Worm (Caenorhabditis elegans) whole organism, L1 larva: ENCODE results near the gene C24G6.8.

Source experiments
- C16A3.4 ChIP-seq: fragments of 150-350 bp; optimal IDR thresholded peaks from 2 replicates; lab custom pipeline; 2014; ENCODE audit warnings: missing biosample characterization, missing genetic modification characterization
- C34B4.2 ChIP-seq: sonication (generic microtip); optimal IDR thresholded peaks from 2 replicates; lab custom pipeline; 2017; ENCODE audit warnings: mild to moderate bottlenecking, missing genetic modification characterization, missing compliant biosample characterization
- alr-1 ChIP-seq: fragments of 200-800 bp; sonication (Bioruptor generic); optimal IDR thresholded peaks from 2 replicates; lab custom pipeline; 2018; ENCODE audit warnings: borderline replicate concordance, mild to moderate bottlenecking, missing genetic modification characterization, missing compliant biosample characterization
- ama-1 ChIP-seq: fragments of 150-350 bp; optimal IDR thresholded peaks from 2 replicates; lab custom pipeline; 2014
- ceh-8 ChIP-seq: fragments of 200-800 bp; sonication (Bioruptor generic); optimal IDR thresholded peaks from 2 replicates; lab custom pipeline; 2018; ENCODE audit warnings: mild to moderate bottlenecking, missing genetic modification characterization, moderate library complexity, missing compliant biosample characterization
- ceh-82 ChIP-seq, 3 experiments: fragments of 150-350 bp in 1 of 3; sonication (generic microtip) in 2 of 3; optimal IDR thresholded peaks; 2 replicates each; lab custom pipeline; 2014 to 2017; ENCODE audit warnings: missing biosample characterization in 3 of 3, missing genetic modification characterization in 3 of 3
- ceh-88 ChIP-seq: fragments of 200-800 bp; sonication (Bioruptor generic); IDR thresholded peaks from 2 replicates; pipeline ENCODE4 v1.3.6; 2022; ENCODE audit warnings: missing genetic modification characterization, missing compliant biosample characterization
- ceh-90 ChIP-seq: sonication (generic microtip); optimal IDR thresholded peaks from 2 replicates; lab custom pipeline; 2016; ENCODE audit warnings: missing genetic modification characterization, missing compliant biosample characterization
- dpl-1 ChIP-seq, 3 experiments: fragments of 150-350 bp in 2 of 3; sonication (generic microtip) in 1 of 3; optimal IDR thresholded peaks; 2 replicates each; lab custom pipeline; 2014 to 2017; ENCODE audit warnings: missing biosample characterization in 3 of 3, missing genetic modification characterization in 3 of 3, missing genetic modification reagents in 3 of 3
- dsc-1 ChIP-seq: sonication (generic microtip); optimal IDR thresholded peaks from 2 replicates; lab custom pipeline; 2016; ENCODE audit warnings: mild to moderate bottlenecking, missing genetic modification characterization, missing compliant biosample characterization
- efl-1 ChIP-seq, 4 experiments: fragments of 150-350 bp; optimal IDR thresholded peaks in 3 of 4; peaks in 1 of 4; 1 replicate in 1 of 4; 2 replicates in 3 of 4; lab custom pipeline; 2014; ENCODE audit warnings: missing biosample characterization in 2 of 4, missing genetic modification characterization in 2 of 4, missing genetic modification reagents in 2 of 4
- efl-3 ChIP-seq: fragments of 200-800 bp; sonication (Bioruptor generic); optimal IDR thresholded peaks from 2 replicates; lab custom pipeline; 2018; ENCODE audit warnings: mild to moderate bottlenecking, missing genetic modification characterization, missing compliant biosample characterization
- egl-27 ChIP-seq, 2 experiments: fragments of 150-350 bp in 1 of 2; sonication (generic microtip); optimal IDR thresholded peaks; 3 replicates each; lab custom pipeline; 2017 to 2018; ENCODE audit warnings: missing biosample characterization in 2 of 2, missing genetic modification characterization in 2 of 2, missing genetic modification reagents in 2 of 2
- elt-3 ChIP-seq, 6 experiments: fragments of 150-350 bp in 1 of 6; sonication (generic microtip); optimal IDR thresholded peaks; 2 replicates each; lab custom pipeline; 2017 to 2018; ENCODE audit warnings: missing biosample characterization in 6 of 6, missing genetic modification characterization in 6 of 6, inconsistent platforms in 1 of 6
- fkh-10 ChIP-seq: sonication (generic microtip); optimal IDR thresholded peaks from 2 replicates; lab custom pipeline; 2017; ENCODE audit warnings: missing biosample characterization, missing genetic modification reagents, missing genetic modification characterization
- fkh-4 ChIP-seq: sonication (generic microtip); optimal IDR thresholded peaks from 2 replicates; lab custom pipeline; 2016; ENCODE audit warnings: missing compliant biosample characterization, missing genetic modification characterization, borderline replicate concordance
- fkh-8 ChIP-seq: sonication (generic microtip); optimal IDR thresholded peaks from 2 replicates; lab custom pipeline; 2016; ENCODE audit warnings: mild to moderate bottlenecking, missing genetic modification characterization, missing compliant biosample characterization
- fos-1 ChIP-seq: fragments of 150-350 bp; optimal IDR thresholded peaks from 2 replicates; lab custom pipeline; 2014; ENCODE audit warnings: missing biosample characterization, missing genetic modification characterization
- grh-1 ChIP-seq: fragments of 200-800 bp; sonication (Bioruptor generic); IDR thresholded peaks from 2 replicates; pipeline ENCODE4 v1.3.6; 2022; ENCODE audit warnings: missing genetic modification reagents, missing genetic modification characterization, missing compliant biosample characterization
- hlh-17 ChIP-seq: fragments of 200-800 bp; sonication (Bioruptor generic); optimal IDR thresholded peaks from 2 replicates; lab custom pipeline; 2018; ENCODE audit warnings: missing genetic modification characterization, mild to moderate bottlenecking, missing compliant biosample characterization, moderate library complexity, borderline replicate concordance
- irx-1 ChIP-seq: sonication (generic microtip); optimal IDR thresholded peaks from 2 replicates; lab custom pipeline; 2016; ENCODE audit warnings: missing genetic modification characterization, missing compliant biosample characterization
- isw-1 ChIP-seq: fragments of 200-800 bp; sonication (Bioruptor generic); IDR thresholded peaks from 2 replicates; pipeline ENCODE4 v1.3.6; 2022; ENCODE audit warnings: missing genetic modification characterization, missing compliant biosample characterization
- lin-15B ChIP-seq: fragments of 150-350 bp; sonication (generic microtip); optimal IDR thresholded peaks from 3 replicates; lab custom pipeline; 2014; ENCODE audit warnings: missing biosample characterization, missing genetic modification characterization
- mab-9 ChIP-seq: fragments of 200-800 bp; sonication (Bioruptor generic); IDR thresholded peaks from 2 replicates; pipeline ENCODE4 v1.3.6; 2022; ENCODE audit warnings: missing genetic modification reagents, missing genetic modification characterization, missing compliant biosample characterization
- mef-2 ChIP-seq: fragments of 150-350 bp; optimal IDR thresholded peaks from 2 replicates; lab custom pipeline; 2014; ENCODE audit warnings: missing biosample characterization, missing genetic modification characterization
- mep-1 ChIP-seq: fragments of 150-350 bp; optimal IDR thresholded peaks from 2 replicates; lab custom pipeline; 2014; ENCODE audit warnings: missing biosample characterization, missing genetic modification characterization
- nhr-11 ChIP-seq: fragments of 150-350 bp; optimal IDR thresholded peaks from 2 replicates; lab custom pipeline; 2014; ENCODE audit warnings: missing biosample characterization, missing genetic modification characterization
- nhr-12 ChIP-seq: sonication (generic microtip); optimal IDR thresholded peaks from 2 replicates; lab custom pipeline; 2017; ENCODE audit warnings: missing biosample characterization, missing genetic modification characterization
- nhr-19 ChIP-seq: fragments of 200-800 bp; sonication (Bioruptor generic); conservative IDR thresholded peaks from 2 replicates; pipeline ENCODE4 v1.3.6; 2022; ENCODE audit warnings: missing genetic modification characterization, missing compliant biosample characterization
- nhr-20 ChIP-seq: sonication (generic microtip); optimal IDR thresholded peaks from 2 replicates; lab custom pipeline; 2016; ENCODE audit warnings: mild to moderate bottlenecking, missing genetic modification characterization, missing compliant biosample characterization
- nhr-28 ChIP-seq: fragments of 150-350 bp; optimal IDR thresholded peaks from 2 replicates; lab custom pipeline; 2014; ENCODE audit warnings: missing biosample characterization, missing genetic modification characterization
- nhr-76 ChIP-seq: sonication (generic microtip); optimal IDR thresholded peaks from 2 replicates; lab custom pipeline; 2017; ENCODE audit warnings: missing biosample characterization, missing genetic modification characterization
- nhr-77 ChIP-seq: fragments of 150-350 bp; optimal IDR thresholded peaks from 2 replicates; lab custom pipeline; 2014; ENCODE audit warnings: missing biosample characterization, missing genetic modification characterization
- nhr-90 ChIP-seq: sonication (generic microtip); optimal IDR thresholded peaks from 2 replicates; lab custom pipeline; 2016; ENCODE audit warnings: mild to moderate bottlenecking, missing genetic modification characterization, missing compliant biosample characterization; ENCODE audit not compliant: poor library complexity
- pag-3 ChIP-seq: sonication (generic microtip); optimal IDR thresholded peaks from 2 replicates; lab custom pipeline; 2017; ENCODE audit warnings: missing genetic modification characterization, mild to moderate bottlenecking, missing compliant biosample characterization, antibody characterized with exemption, borderline replicate concordance; ENCODE audit not compliant: insufficient read depth
- pqm-1 ChIP-seq: sonication (generic microtip); optimal IDR thresholded peaks from 3 replicates; lab custom pipeline; 2017; ENCODE audit warnings: missing biosample characterization, missing genetic modification characterization
- rnt-1 ChIP-seq: sonication (generic microtip); optimal IDR thresholded peaks from 2 replicates; lab custom pipeline; 2016; ENCODE audit warnings: mild to moderate bottlenecking, missing genetic modification characterization, moderate library complexity, missing compliant biosample characterization
- snpc-4 ChIP-seq: fragments of 150-350 bp; optimal IDR thresholded peaks from 2 replicates; lab custom pipeline; 2014; ENCODE audit warnings: missing biosample characterization, missing genetic modification characterization
- sox-4 ChIP-seq: sonication (generic microtip); optimal IDR thresholded peaks from 2 replicates; lab custom pipeline; 2016; ENCODE audit warnings: missing genetic modification characterization, missing compliant biosample characterization
- sptf-1 ChIP-seq: fragments of 150-350 bp; optimal IDR thresholded peaks from 2 replicates; lab custom pipeline; 2014; ENCODE audit warnings: missing biosample characterization, missing genetic modification characterization
- tbx-2 ChIP-seq: sonication (generic microtip); optimal IDR thresholded peaks from 2 replicates; lab custom pipeline; 2016; ENCODE audit warnings: missing genetic modification characterization, missing compliant biosample characterization
- tlp-1 ChIP-seq: fragments of 150-350 bp; optimal IDR thresholded peaks from 2 replicates; lab custom pipeline; 2014; ENCODE audit warnings: missing biosample characterization, missing genetic modification characterization
- unc-62 ChIP-seq: fragments of 150-350 bp; optimal IDR thresholded peaks from 2 replicates; lab custom pipeline; 2014; ENCODE audit warnings: missing biosample characterization, missing genetic modification reagents, missing genetic modification characterization
- unc-86 ChIP-seq: sonication (generic microtip); optimal IDR thresholded peaks from 2 replicates; lab custom pipeline; 2016; ENCODE audit warnings: missing genetic modification characterization, missing compliant biosample characterization
- vab-15 ChIP-seq: sonication (generic microtip); optimal IDR thresholded peaks from 2 replicates; lab custom pipeline; 2017; ENCODE audit warnings: missing genotype, mild to moderate bottlenecking, missing genetic modification characterization, missing compliant biosample characterization
- xbp-1 ChIP-seq: sonication (generic microtip); optimal IDR thresholded peaks from 2 replicates; lab custom pipeline; 2016; ENCODE audit warnings: missing genetic modification characterization, missing compliant biosample characterization
- zip-4 ChIP-seq: fragments of 200-800 bp; sonication (Bioruptor generic); optimal IDR thresholded peaks from 2 replicates; lab custom pipeline; 2018; ENCODE audit warnings: mild to moderate bottlenecking, missing genetic modification characterization, moderate library complexity, missing compliant biosample characterization
- ztf-11 ChIP-seq, 2 experiments: sonication (generic microtip); optimal IDR thresholded peaks; 2 replicates each; lab custom pipeline; 2016 to 2017; ENCODE audit warnings: missing genetic modification characterization in 2 of 2, missing biosample characterization in 1 of 2, missing compliant biosample characterization in 1 of 2
- ztf-4 ChIP-seq: fragments of 150-350 bp; optimal IDR thresholded peaks from 2 replicates; lab custom pipeline; 2014; ENCODE audit warnings: missing biosample characterization, missing genetic modification characterization

The C24G6.8 gene

DNA sequence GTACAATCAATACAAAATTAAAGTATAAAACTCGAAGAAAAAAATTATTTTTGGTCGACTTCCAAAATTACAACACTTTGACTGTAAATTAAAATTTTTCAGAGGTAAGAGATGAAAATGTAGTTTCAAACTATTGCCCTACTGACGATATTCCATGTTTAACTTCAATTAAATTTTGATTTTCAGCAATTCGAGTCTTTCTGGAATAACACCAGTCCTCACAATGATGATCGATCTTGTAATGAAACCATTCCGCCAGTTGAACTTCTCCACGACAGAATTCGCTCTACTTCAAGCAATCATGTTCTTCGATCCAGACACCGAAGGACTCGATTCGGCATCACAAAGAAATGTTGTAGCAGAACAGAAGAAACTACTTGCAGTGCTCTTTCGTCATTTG lies 26.5 kb downstream of the C24G6.8 start:
- TF ChIP-seq nhr-28 (tag; lab: Kevin White, UChicago) (no peak), nhr-20 (tag; lab: Kevin White, UChicago) (no peak), xbp-1 (no peak), rnt-1 (tag; lab: Kevin White, UChicago) (no peak), vab-15 (no peak), tbx-2 (tag; lab: Kevin White, UChicago) (no peak), irx-1 (no peak), nhr-12 (tag; lab: Kevin White, UChicago) (no peak), nhr-19 (no peak), mep-1 (tag; lab: Kevin White, UChicago) (no peak), fkh-4 (tag; lab: Kevin White, UChicago) (no peak), grh-1 (no peak), efl-3 (GFP tag; lab: Kevin White, UChicago) (no peak), C34B4.2 (tag; lab: Kevin White, UChicago) (no peak), unc-86 (no peak), pag-3 (no peak)

DNA sequence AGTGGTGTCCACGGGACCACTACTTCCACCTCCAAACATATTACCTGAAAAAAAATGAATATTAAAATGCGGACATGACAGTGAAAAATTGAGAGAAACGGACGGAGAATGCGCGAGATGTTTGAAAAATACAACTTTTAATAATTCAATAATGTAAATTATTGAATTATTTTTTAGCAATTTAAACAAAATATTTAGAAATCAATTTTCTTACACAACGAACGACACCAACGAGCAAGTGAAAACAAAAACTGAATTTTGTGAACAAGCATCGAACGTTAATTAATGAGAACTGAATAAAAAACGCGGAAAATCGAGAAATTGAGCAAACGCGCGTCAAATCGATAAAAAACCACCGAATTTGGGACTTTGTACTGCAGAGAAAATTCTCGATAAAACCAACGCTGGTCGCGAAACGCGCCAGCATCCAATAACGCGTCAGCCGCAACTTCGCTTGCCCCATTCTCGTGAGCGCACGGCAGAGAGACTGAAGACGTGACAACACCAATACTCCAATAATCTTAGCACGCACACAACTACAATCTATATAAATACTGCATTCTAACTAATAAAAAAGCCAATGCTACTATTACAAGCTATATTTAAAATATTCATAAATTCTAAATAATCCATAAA lies 30.7 kb downstream of the C24G6.8 start, which contains the start of the genes dnj-19 and nhr-47:
Gene dnj-19, minus strand, starts transcription at position 51 of the 636 bp plus-strand sequence.
Gene nhr-47, plus strand, starts transcription at position 447 of the 636 bp plus-strand sequence.
- TF ChIP-seq grh-1 (peak; percentile 90), lin-15B (peak; percentile 77), mef-2 (tag; lab: Kevin White, UChicago) (no peak), irx-1 (peak; percentile 88), ceh-82 (tag; optimal IDR thresholded peaks at IDR 0.05; lab: Kevin White, UChicago) (peak; percentile 92 to 95 (median 94)), alr-1 (tag; lab: Kevin White, UChicago) (no peak), efl-3 (GFP tag; lab: Kevin White, UChicago) (peak; percentile 51), hlh-17 (GFP tag; lab: Kevin White, UChicago) (no peak), nhr-20 (tag; lab: Kevin White, UChicago) (peak; percentile 96), ceh-90 (tag; lab: Kevin White, UChicago) (no peak), egl-27 (tag; optimal IDR thresholded peaks at IDR 0.05; lab: Kevin White, UChicago) (peak in 1 of 2 experiments; percentile 40), dpl-1 (GFP tag; optimal IDR thresholded peaks at IDR 0.05; lab: Kevin White, UChicago) (peak; percentile 80 to 86 (median 86)), efl-1 (optimal IDR thresholded peaks at IDR 0.05; lab: Kevin White, UChicago) (peak; percentile 88), efl-1 (GFP tag; optimal IDR thresholded peaks at IDR 0.05 in 1 of 2; lab: Kevin White, UChicago) (peak; percentile 81 to 98), nhr-28 (tag; lab: Kevin White, UChicago) (no peak), fos-1 (tag; lab: Kevin White, UChicago) (peak; percentile 72), dsc-1 (tag; lab: Kevin White, UChicago) (peak; percentile 96), sptf-1 (tag; lab: Kevin White, UChicago) (no peak), C16A3.4 (tag; lab: Kevin White, UChicago) (peak; percentile 88), fkh-10 (peak; percentile 62), snpc-4 (peak; percentile 79), nhr-76 (no peak), pqm-1 (tag; lab: Kevin White, UChicago) (no peak), nhr-77 (tag; lab: Kevin White, UChicago) (peak; percentile 82), elt-3 (tag; optimal IDR thresholded peaks at IDR 0.05; lab: Kevin White, UChicago) (peak in 2 of 6 experiments; percentile 71 to 84), mab-9 (GFP tag; lab: Robert Waterston, UW) (peak; percentile 86), unc-62 (no peak), nhr-90 (tag; lab: Kevin White, UChicago) (peak; percentile 94), isw-1 (GFP tag; lab: Robert Waterston, UW) (peak; percentile 89), xbp-1 (peak; percentile 95), ceh-88 (GFP tag; lab: Robert Waterston, UW) (peak; percentile 77), C34B4.2 (tag; lab: Kevin White, UChicago) (no peak), ceh-8 (GFP tag; lab: Kevin White, UChicago) (peak; percentile 83), ztf-4 (peak; percentile 67), ztf-11 (tag; optimal IDR thresholded peaks at IDR 0.05; lab: Kevin White, UChicago) (peak in 1 of 2 experiments; percentile 72), zip-4 (GFP tag; lab: Kevin White, UChicago) (peak; percentile 83), fkh-8 (tag; lab: Kevin White, UChicago) (peak; percentile 96), tlp-1 (tag; lab: Kevin White, UChicago) (no peak), sox-4 (tag; lab: Kevin White, UChicago) (peak; percentile 91), ama-1 (lab: Kevin White, UChicago) (no peak), nhr-11 (tag; lab: Kevin White, UChicago) (peak; percentile 82)
